Worm (Caenorhabditis elegans) whole organism, L4/young adult: ENCODE measurements around the gene sri-66.

Experiments used
- W03F9.2 ChIP-seq: fragments of 150-350 bp; optimal IDR thresholded peaks from 2 replicates; lab custom pipeline; 2014; ENCODE audit warnings: missing biosample characterization, missing genetic modification characterization
- dao-5 ChIP-seq: sonication (generic microtip); optimal IDR thresholded peaks from 2 replicates; lab custom pipeline; 2016; ENCODE audit warnings: missing genotype, missing genetic modification characterization, moderate library complexity, missing compliant biosample characterization
- him-1 ChIP-seq: sonication (generic microtip); optimal IDR thresholded peaks from 2 replicates; lab custom pipeline; 2016; ENCODE audit warnings: missing genotype, missing genetic modification reagents, missing genetic modification characterization, missing compliant biosample characterization

DNA sequence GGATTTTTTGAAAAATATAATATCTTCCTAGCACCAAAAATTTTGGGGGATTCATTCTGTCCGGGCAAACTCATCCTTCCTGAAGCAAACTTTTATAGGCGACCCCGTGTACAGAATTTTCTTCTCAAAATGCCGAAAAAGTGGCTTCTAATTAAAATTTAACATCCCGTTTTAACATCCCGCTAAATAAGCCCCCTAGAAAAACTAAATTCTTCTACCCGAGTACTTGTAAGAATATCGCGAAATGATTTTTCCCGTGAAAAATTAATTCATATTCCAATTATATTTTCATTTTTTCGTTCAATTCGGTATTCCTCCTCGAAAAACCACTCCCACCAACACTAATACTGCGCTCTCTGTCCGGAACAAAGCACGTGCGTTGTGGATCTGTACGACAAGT, 8.8 kb downstream of the sri-66 start, which contains the start of gene T05E12.8:
- no peak for TF ChIP-seq dao-5 (tag; lab: Kevin White, UChicago)
- no peak for TF ChIP-seq W03F9.2
- TF ChIP-seq him-1 (tag; lab: Kevin White, UChicago): no peak
